Worm (Caenorhabditis elegans): Measurements from ENCODE around the gene Y54G9A.7.

DNA sequence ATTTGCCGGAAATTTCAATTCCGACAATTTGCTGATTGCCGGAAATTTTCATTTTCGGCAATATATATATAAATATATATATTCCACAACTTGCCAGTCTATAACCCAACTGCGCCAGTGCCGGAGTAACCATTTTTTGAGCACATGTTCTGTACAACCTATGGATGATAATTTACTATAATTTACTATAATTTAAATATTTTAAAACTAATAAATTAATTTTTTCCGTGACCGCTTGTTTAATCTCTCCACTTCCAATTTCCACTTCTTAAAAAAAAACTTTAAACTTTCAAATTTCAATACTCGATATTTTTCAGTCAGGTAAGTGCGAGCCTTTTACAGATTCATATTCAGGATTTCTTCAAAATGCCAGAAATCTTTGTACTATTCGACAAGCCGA, 40.4 kb upstream of the Y54G9A.7 start, which contains the start of gene arrd-12:
- no peak for TF ChIP-seq nhr-77 (tag; optimal IDR thresholded peaks at IDR 0.05)
- TF ChIP-seq skn-1 (tag; optimal IDR thresholded peaks at IDR 0.05): no peak
- TF ChIP-seq ama-1 (optimal IDR thresholded peaks at IDR 0.05): no peak
- no peak for TF ChIP-seq elt-3 (tag; optimal IDR thresholded peaks at IDR 0.05)
- no peak for TF ChIP-seq hlh-4 (tag; optimal IDR thresholded peaks at IDR 0.05)

All from whole organism, L1 larva.